Worm (Caenorhabditis elegans): ENCODE measurements around the gene catp-3.

The catp-3 gene

DNA sequence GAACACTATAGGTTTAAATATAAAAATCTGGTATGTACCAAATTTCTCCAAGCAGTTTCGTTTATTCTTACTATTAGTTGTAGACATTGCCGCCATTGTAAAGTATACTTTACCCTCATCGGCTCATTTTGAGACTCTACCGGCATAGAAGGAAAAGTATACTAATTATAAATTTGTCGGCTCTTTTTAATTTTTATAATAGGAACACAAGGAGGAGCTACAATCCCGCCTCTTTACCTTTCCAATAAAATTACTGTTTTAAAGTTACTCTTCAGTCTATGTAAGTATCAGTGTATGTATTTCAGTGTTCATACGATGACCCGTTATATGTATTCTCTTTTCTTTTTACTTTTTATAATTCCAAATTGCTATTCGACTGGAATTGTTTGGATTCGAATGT, 23.5 kb downstream of the catp-3 start, which contains the start of gene sdz-23:
Gene sdz-23, plus strand, starts transcription at position 301 of the 400 bp plus-strand sequence.
- TF ChIP-seq nhr-42 (GFP tag; IDR thresholded peaks at IDR 0.05) (no peak), lin-29 (GFP tag; IDR thresholded peaks at IDR 0.05) (no peak), hlh-11 (tag; optimal IDR thresholded peaks at IDR 0.05) (no peak), unc-130 (GFP tag; optimal IDR thresholded peaks at IDR 0.05) (no peak)

DNA sequence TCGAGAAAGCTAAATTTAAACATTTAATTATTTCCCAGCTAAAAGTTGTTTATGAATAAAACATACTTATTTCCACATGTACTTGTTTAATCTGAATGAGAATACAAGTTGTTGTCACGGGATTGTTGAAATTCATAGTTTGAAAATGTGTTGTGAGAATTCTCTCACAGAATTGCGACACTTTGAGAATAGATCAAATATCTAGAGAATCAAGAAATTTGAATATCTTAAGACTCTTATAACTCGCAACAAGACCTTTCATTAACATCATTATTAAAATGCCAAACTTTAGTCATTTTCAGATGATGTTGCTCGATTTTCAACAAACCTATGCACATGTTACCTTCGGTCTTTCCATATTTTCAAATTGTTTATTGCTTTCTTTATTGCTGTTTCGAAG, 27.1 kb downstream of the catp-3 start, which contains the start of gene str-90:
Gene str-90, plus strand, starts transcription at position 301 of the 400 bp plus-strand sequence.
- TF ChIP-seq nhr-10 (tag; optimal IDR thresholded peaks at IDR 0.05), result no peak
- TF ChIP-seq F49E8.2 (tag; optimal IDR thresholded peaks at IDR 0.05; ENCODE audit: borderline replicate concordance), result no peak

- TF ChIP-seq skn-1 (tag; optimal IDR thresholded peaks at IDR 0.05) (no peak), saeg-2 (GFP tag; IDR thresholded peaks at IDR 0.05) (no peak), mep-1 (tag; optimal IDR thresholded peaks at IDR 0.05) (no peak), pha-4 (GFP tag; IDR thresholded peaks at IDR 0.05) (no peak), pha-4 (tag; optimal IDR thresholded peaks at IDR 0.05) (no peak), hif-1 (tag; optimal IDR thresholded peaks at IDR 0.05) (no peak), mxl-3 (GFP tag; optimal IDR thresholded peaks at IDR 0.05) (no peak), snpc-1.2 (GFP tag; IDR thresholded peaks at IDR 0.05) (no peak), snpc-4 (tag; optimal IDR thresholded peaks at IDR 0.05) (no peak), ceh-20 (GFP tag; IDR thresholded peaks at IDR 0.05) (no peak), daf-19 (GFP tag; conservative IDR thresholded peaks at IDR 0.05) (no peak), lin-38 (GFP tag; IDR thresholded peaks at IDR 0.05) (no peak), ceh-28 (tag; optimal IDR thresholded peaks at IDR 0.05) (no peak), F10B5.3 (tag; optimal IDR thresholded peaks at IDR 0.05) (no peak), unc-39 (tag; optimal IDR thresholded peaks at IDR 0.05) (no peak), F37D6.2 (tag; optimal IDR thresholded peaks at IDR 0.05) (no peak)
These were observed 28.7 kb downstream of the catp-3 start, which contains the start of gene srlf-16 for ce11 chrV:8104473-8104872. TSS of gene srlf-16 (plus strand) at chrV:8104773.

- TF ChIP-seq ces-1 (GFP tag; optimal IDR thresholded peaks at IDR 0.05) (no peak), nhr-6 (tag; optimal IDR thresholded peaks at IDR 0.05) (no peak), ceh-20 (GFP tag; IDR thresholded peaks at IDR 0.05) (no peak), unc-130 (GFP tag; optimal IDR thresholded peaks at IDR 0.05) (no peak), arid-1 (GFP tag; conservative IDR thresholded peaks at IDR 0.05) (no peak), daf-19 (GFP tag; conservative IDR thresholded peaks at IDR 0.05) (no peak), attf-4 (tag; optimal IDR thresholded peaks at IDR 0.05) (no peak), D1046.2 (GFP tag; IDR thresholded peaks at IDR 0.05) (no peak), hif-1 (tag; optimal IDR thresholded peaks at IDR 0.05) (no peak), hlh-30 (tag; optimal IDR thresholded peaks at IDR 0.05; ENCODE audit: insufficient read depth) (no peak), dve-1 (tag; optimal IDR thresholded peaks at IDR 0.05; ENCODE audit: insufficient read depth) (no peak)
These were observed 32.9 kb downstream of the catp-3 start, which contains the start of gene myo-5 for ce11 chrV:8108670-8109069. TSS of gene myo-5 (plus strand) at chrV:8108970.

- TF ChIP-seq fkh-10 (GFP tag; optimal IDR thresholded peaks at IDR 0.05), result no peak
- no peak for TF ChIP-seq mep-1 (tag; optimal IDR thresholded peaks at IDR 0.05)
- TF ChIP-seq F10B5.3 (tag; optimal IDR thresholded peaks at IDR 0.05), result no peak
- no peak for TF ChIP-seq lin-38 (GFP tag; IDR thresholded peaks at IDR 0.05)
- no peak for TF ChIP-seq vab-7 (GFP tag; IDR thresholded peaks at IDR 0.05)
These were observed 35.0 kb downstream of the catp-3 start for ce11 chrV:8110816-8111215.

DNA sequence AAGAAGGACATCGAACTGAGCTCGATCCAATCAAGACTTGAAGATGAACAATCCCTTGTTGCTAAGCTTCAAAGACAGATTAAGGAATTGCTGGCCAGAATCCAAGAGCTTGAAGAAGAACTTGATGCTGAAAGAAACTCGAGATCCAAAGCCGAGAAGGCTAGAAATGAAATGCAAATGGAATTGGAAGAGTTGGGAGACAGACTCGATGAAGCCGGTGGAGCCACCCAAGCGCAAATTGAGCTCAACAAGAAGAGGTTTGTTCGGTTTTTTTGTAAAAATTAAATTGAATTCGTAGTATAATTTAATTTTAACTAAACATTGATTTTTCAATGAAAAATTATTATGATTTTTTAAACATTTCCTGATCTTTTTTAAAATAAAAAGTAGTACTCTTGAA, 38.7 kb downstream of the catp-3 start:
- TF ChIP-seq unc-62 (GFP tag; optimal IDR thresholded peaks at IDR 0.05 in 1 of 2) (peak in 1 of 2 experiments; percentile 93), unc-62 (tag; optimal IDR thresholded peaks at IDR 0.05) (no peak), Y105C5A.15 (GFP tag; IDR thresholded peaks at IDR 0.05) (no peak)
